Worm (Caenorhabditis elegans) whole organism, late embryonic: ENCODE data around the gene F17E9.4.
A peak's percentile ranks its signal among the peaks of the same experiment; 100 is the strongest.
"Not testable (repeated sequence)": the region's sequence is repeated elsewhere in the genome, so short reads cannot be mapped to it uniquely, and the experiment has no call there.

Experiments used
- F13H6.1 ChIP-seq: sonication (generic microtip); optimal IDR thresholded peaks from 2 replicates; lab custom pipeline; 2016; ENCODE audit warnings: missing genetic modification characterization, missing compliant biosample characterization
- ahr-1 ChIP-seq: sonication (generic microtip); optimal IDR thresholded peaks from 2 replicates; lab custom pipeline; 2016; ENCODE audit warnings: missing genetic modification characterization, missing compliant biosample characterization
- ceh-19 ChIP-seq: fragments of 200-800 bp; sonication (Bioruptor generic); optimal IDR thresholded peaks from 2 replicates; lab custom pipeline; 2018; ENCODE audit warnings: mild to moderate bottlenecking, missing genetic modification characterization, missing compliant biosample characterization
- ceh-24 ChIP-seq: sonication (generic microtip); optimal IDR thresholded peaks from 2 replicates; lab custom pipeline; 2016; ENCODE audit warnings: mild to moderate bottlenecking, missing genetic modification characterization, missing compliant biosample characterization
- ceh-34 ChIP-seq: sonication (generic microtip); optimal IDR thresholded peaks from 2 replicates; lab custom pipeline; 2016; ENCODE audit warnings: mild to moderate bottlenecking, missing genetic modification characterization, missing compliant biosample characterization
- eyg-1 ChIP-seq: sonication (generic microtip); optimal IDR thresholded peaks from 2 replicates; lab custom pipeline; 2016; ENCODE audit warnings: missing genotype, missing genetic modification characterization, missing compliant biosample characterization
- fkh-6 ChIP-seq: sonication (generic microtip); optimal IDR thresholded peaks from 2 replicates; lab custom pipeline; 2016; ENCODE audit warnings: missing genetic modification characterization, missing compliant biosample characterization
- hlh-15 ChIP-seq: sonication (generic microtip); optimal IDR thresholded peaks from 2 replicates; lab custom pipeline; 2016; ENCODE audit warnings: missing genetic modification characterization, missing compliant biosample characterization
- hlh-6 ChIP-seq: sonication (generic microtip); optimal IDR thresholded peaks from 2 replicates; lab custom pipeline; 2016; ENCODE audit warnings: missing genotype, missing genetic modification characterization, missing compliant biosample characterization
- nfya-1 ChIP-seq: sonication (generic microtip); optimal IDR thresholded peaks from 2 replicates; lab custom pipeline; 2017; ENCODE audit warnings: missing genetic modification characterization, mild to moderate bottlenecking, missing compliant biosample characterization, antibody characterized with exemption, moderate library complexity
- npax-4 ChIP-seq: sonication (generic microtip); optimal IDR thresholded peaks from 2 replicates; lab custom pipeline; 2016; ENCODE audit warnings: missing genetic modification characterization, missing compliant biosample characterization
- pag-3 ChIP-seq: sonication (generic microtip); optimal IDR thresholded peaks from 2 replicates; lab custom pipeline; 2016; ENCODE audit warnings: missing compliant biosample characterization, missing genetic modification characterization, borderline replicate concordance
- pax-1 ChIP-seq: fragments of 150-350 bp; optimal IDR thresholded peaks from 2 replicates; lab custom pipeline; 2014; ENCODE audit warnings: missing biosample characterization, missing genetic modification characterization
- pha-4 ChIP-seq: fragments of 150-350 bp; optimal IDR thresholded peaks from 2 replicates; lab custom pipeline; 2018; ENCODE audit warnings: missing biosample characterization, missing genetic modification reagents, missing genetic modification characterization
- pqm-1 ChIP-seq: sonication (generic microtip); optimal IDR thresholded peaks from 2 replicates; lab custom pipeline; 2016; ENCODE audit warnings: missing genetic modification characterization, missing compliant biosample characterization
- pros-1 ChIP-seq: fragments of 150-350 bp; optimal IDR thresholded peaks from 2 replicates; lab custom pipeline; 2014; ENCODE audit warnings: missing biosample characterization, missing genetic modification reagents, missing genetic modification characterization
- ref-2 ChIP-seq: sonication (generic microtip); optimal IDR thresholded peaks from 2 replicates; lab custom pipeline; 2016; ENCODE audit warnings: missing genetic modification characterization, missing compliant biosample characterization
- rnt-1 ChIP-seq: sonication (generic microtip); optimal IDR thresholded peaks from 2 replicates; lab custom pipeline; 2016; ENCODE audit warnings: missing genetic modification characterization, missing compliant biosample characterization
- sox-2 ChIP-seq: fragments of 200-800 bp; sonication (Bioruptor generic); IDR thresholded peaks from 2 replicates; pipeline ENCODE4 v1.3.6; 2022; ENCODE audit warnings: missing genetic modification reagents, missing genetic modification characterization, missing compliant biosample characterization
- ttx-3 ChIP-seq: sonication (generic microtip); optimal IDR thresholded peaks from 2 replicates; lab custom pipeline; 2016; ENCODE audit warnings: missing genetic modification reagents, missing genetic modification characterization, missing compliant biosample characterization
- unc-42 ChIP-seq: sonication (generic microtip); optimal IDR thresholded peaks from 2 replicates; lab custom pipeline; 2016; ENCODE audit warnings: missing genotype, missing genetic modification characterization, missing compliant biosample characterization
- ztf-16 ChIP-seq: sonication (generic microtip); optimal IDR thresholded peaks from 2 replicates; lab custom pipeline; 2017; ENCODE audit warnings: missing genetic modification characterization, missing compliant biosample characterization

Gene F17E9.4

DNA sequence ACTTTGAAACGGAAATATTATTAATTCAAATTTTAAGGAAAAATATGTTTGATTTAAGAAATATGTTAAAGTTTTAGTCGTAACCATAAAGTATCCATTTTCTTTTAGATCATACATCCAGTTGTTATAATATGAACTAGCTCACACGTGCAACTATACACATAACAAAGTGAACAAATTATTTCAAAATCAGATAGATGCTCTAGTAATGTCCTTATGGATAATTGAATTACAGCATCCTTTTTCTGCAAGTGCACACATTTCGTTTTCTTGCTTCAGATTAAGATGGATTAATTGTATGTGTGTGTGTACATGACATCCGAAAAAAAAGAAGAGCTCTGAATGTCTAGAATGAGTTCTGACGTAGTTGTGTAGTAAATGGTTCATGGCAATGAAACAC lies 37.5 kb downstream of the F17E9.4 start:
- TF ChIP-seq sox-2 (GFP tag; lab: Robert Waterston, UW) (no peak), pros-1 (no peak), unc-42 (tag; lab: Kevin White, UChicago) (peak; percentile 45), rnt-1 (tag; lab: Kevin White, UChicago) (no peak), nfya-1 (tag; lab: Kevin White, UChicago) (no peak), ttx-3 (tag; lab: Kevin White, UChicago) (no peak)

DNA sequence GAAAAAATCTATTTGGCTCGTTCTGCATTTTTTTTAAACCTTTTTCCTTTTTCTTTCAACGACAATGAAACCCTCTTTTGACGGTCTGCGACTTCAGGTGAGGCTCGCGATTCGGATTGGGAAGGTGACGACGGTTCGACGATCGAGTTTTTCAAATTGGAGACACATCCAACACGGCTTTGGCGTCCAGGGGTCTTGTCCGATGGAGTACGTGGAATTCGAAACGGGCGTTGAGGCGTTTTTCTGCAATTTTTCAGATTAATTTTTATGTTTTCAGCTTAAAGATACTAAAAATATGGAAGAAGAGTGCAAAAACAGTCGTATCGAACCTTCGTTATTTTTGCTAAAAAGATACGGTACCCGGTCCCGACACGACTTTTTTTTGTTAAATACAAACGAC lies 41.0 kb downstream of the F17E9.4 start, which contains the start of gene D2096.10:
Gene D2096.10, minus strand, starts transcription at position 101 of the 400 bp plus-strand sequence.
- TF ChIP-seq eyg-1 (tag; lab: Kevin White, UChicago); ztf-16; ceh-19 (GFP tag; lab: Kevin White, UChicago): not testable (repeated sequence)

DNA sequence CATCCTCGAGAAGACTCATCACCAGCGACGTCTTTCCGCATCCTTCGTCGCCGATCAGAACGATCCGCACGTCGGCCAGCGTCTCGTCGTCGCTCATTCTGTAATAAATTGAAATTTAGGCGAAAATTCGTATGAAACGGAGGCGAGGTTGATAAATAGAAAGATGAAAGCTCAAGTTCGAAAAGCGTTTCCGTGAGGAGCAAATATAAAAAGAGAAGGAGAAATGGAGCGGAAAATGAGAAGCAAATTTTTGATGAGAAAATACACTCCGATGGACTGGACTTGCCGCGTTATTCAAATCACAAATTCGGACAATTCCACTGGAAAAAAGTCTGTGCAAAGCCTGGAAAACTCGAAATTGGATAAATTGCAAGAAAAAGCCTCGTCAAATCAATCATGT lies 45.9 kb downstream of the F17E9.4 start, which contains the start of gene D2096.11:
Gene D2096.11, minus strand, starts transcription at position 101 of the 400 bp plus-strand sequence.
- TF ChIP-seq pag-3 (tag; lab: Kevin White, UChicago) (no peak), hlh-15 (no peak), hlh-6 (no peak), pax-1 (tag; lab: Kevin White, UChicago) (no peak), npax-4 (tag; lab: Kevin White, UChicago) (no peak)
- TF ChIP-seq, all 69 proteins: peak for 0

DNA sequence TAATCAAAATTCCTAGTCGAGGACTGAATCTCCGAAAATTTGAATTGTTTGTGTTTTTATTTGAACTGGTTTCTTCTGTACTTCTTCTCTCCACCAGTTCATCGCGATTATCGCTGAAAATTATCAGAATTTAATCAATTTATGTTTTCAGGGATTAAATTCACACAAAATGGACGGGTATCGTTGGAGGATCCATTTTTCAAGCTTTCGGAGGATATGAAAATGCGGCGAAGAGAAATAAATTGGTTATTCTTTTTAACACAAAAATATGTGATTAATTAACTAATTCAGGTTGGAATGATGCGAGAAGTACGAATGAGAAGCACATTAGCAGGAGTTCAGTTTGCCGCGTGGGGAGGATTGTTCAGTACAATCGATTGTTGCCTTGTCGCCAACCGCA lies 48.2 kb downstream of the F17E9.4 start, which contains the start of gene timm-17B.2:
Gene timm-17B.2, plus strand, starts transcription at position 301 of the 400 bp plus-strand sequence.
- no peak for TF ChIP-seq pqm-1 (tag; lab: Kevin White, UChicago)
- TF ChIP-seq F13H6.1 (tag; lab: Kevin White, UChicago), result no peak
- no peak for TF ChIP-seq ceh-24 (tag; lab: Kevin White, UChicago)
- no peak for TF ChIP-seq pha-4 (tag; lab: Kevin White, UChicago)
- TF ChIP-seq ahr-1, result no peak
- TF ChIP-seq ceh-34 (tag; lab: Kevin White, UChicago), result no peak
- TF ChIP-seq fkh-6 (tag; lab: Kevin White, UChicago), result no peak

DNA sequence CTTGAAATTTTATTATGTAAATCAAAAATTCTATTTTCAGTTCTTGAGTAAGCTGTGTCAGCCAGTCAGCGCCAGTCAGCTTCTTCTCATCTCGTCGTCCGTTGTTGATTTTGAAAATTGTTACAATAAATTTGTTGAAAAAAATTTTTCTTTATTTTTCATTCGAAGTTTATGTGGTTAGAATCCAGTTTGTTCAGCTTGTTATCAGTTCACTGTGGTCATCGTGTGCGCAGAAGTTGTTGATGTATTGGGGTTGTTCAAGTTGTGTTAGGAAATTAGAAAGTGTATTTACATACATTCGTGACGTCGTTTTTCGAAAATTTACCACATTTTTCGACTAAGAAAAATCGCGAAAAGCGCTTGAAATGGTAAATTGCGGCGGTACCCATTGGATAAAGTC lies 49.6 kb downstream of the F17E9.4 start:
- no peak for TF ChIP-seq ref-2
- no peak for TF ChIP-seq hlh-15
